Worm (Caenorhabditis elegans): ENCODE data around the gene W03C9.6.

Gene W03C9.6

ce11 chrII:11967507-11968127 is 13.3 kb downstream of the W03C9.6 start, which contains the start of gene W03C9.5 (continued):
- TF ChIP-seq npax-4 (tag; optimal IDR thresholded peaks at IDR 0.05) (peak; percentile 35), unc-3 (GFP tag; conservative IDR thresholded peaks at IDR 0.05) (peak; percentile 72; the same call in 1 of the 2 replicates), unc-3 (tag; optimal IDR thresholded peaks at IDR 0.05) (peak; percentile 89), ahr-1 (tag; optimal IDR thresholded peaks at IDR 0.05) (peak; percentile 95), elt-4 (tag; optimal IDR thresholded peaks at IDR 0.05) (no peak), K02D7.2 (tag; optimal IDR thresholded peaks at IDR 0.05) (peak; percentile 38), sdc-2 (tag; optimal IDR thresholded peaks at IDR 0.05) (peak; percentile 74), gmeb-2 (tag; optimal IDR thresholded peaks at IDR 0.05) (peak; percentile 21), unc-42 (tag; optimal IDR thresholded peaks at IDR 0.05) (peak; percentile 92), ceh-48 (tag; optimal IDR thresholded peaks at IDR 0.05) (peak; percentile 28), ztf-16 (tag; optimal IDR thresholded peaks at IDR 0.05) (peak; percentile 88), rnt-1 (tag; optimal IDR thresholded peaks at IDR 0.05) (peak; percentile 99), pha-4 (tag; optimal IDR thresholded peaks at IDR 0.05) (no peak), elt-2 (tag; optimal IDR thresholded peaks at IDR 0.05) (peak; percentile 95), madf-2 (tag; optimal IDR thresholded peaks at IDR 0.05) (peak; percentile 86), pag-3 (tag; optimal IDR thresholded peaks at IDR 0.05; ENCODE audit: borderline replicate concordance) (peak; percentile 83), odd-2 (tag; optimal IDR thresholded peaks at IDR 0.05) (no peak), ref-2 (tag; optimal IDR thresholded peaks at IDR 0.05) (peak; percentile 99), unc-55 (GFP tag; optimal IDR thresholded peaks at IDR 0.05) (peak; percentile 75), hlh-13 (GFP tag; optimal IDR thresholded peaks at IDR 0.05) (peak; percentile 58), ceh-6 (GFP tag; optimal IDR thresholded peaks at IDR 0.05) (peak; percentile 47), ceh-30 (tag; optimal IDR thresholded peaks at IDR 0.05) (peak; percentile 65), dmd-4 (tag; optimal IDR thresholded peaks at IDR 0.05; ENCODE audit: borderline replicate concordance) (peak; percentile 97), C38D4.7 (GFP tag; optimal IDR thresholded peaks at IDR 0.05) (peak; percentile 63), ceh-19 (GFP tag; optimal IDR thresholded peaks at IDR 0.05) (peak; percentile 85), dve-1 (tag; optimal IDR thresholded peaks at IDR 0.05) (peak; percentile 72), ceh-34 (tag; optimal IDR thresholded peaks at IDR 0.05) (peak; percentile 98), ama-1 (optimal IDR thresholded peaks at IDR 0.05) (no peak), che-1 (tag; optimal IDR thresholded peaks at IDR 0.05) (peak; percentile 62), ceh-31 (tag; optimal IDR thresholded peaks at IDR 0.05) (peak; percentile 100), lim-6 (tag; optimal IDR thresholded peaks at IDR 0.05) (peak; percentile 99), ttx-3 (tag; optimal IDR thresholded peaks at IDR 0.05) (peak; percentile 77), nfya-1 (tag; optimal IDR thresholded peaks at IDR 0.05) (peak; percentile 80), pha-2 (tag; optimal IDR thresholded peaks at IDR 0.05) (peak; percentile 69), ceh-24 (tag; optimal IDR thresholded peaks at IDR 0.05) (no peak), T23F11.4 (GFP tag; optimal IDR thresholded peaks at IDR 0.05) (peak; percentile 62), hlh-6 (tag; optimal IDR thresholded peaks at IDR 0.05) (peak; percentile 78), lin-11 (tag; optimal IDR thresholded peaks at IDR 0.05) (peak; percentile 39), ceh-22 (tag; optimal IDR thresholded peaks at IDR 0.05) (no peak), pqm-1 (tag; optimal IDR thresholded peaks at IDR 0.05) (peak; percentile 98)

DNA sequence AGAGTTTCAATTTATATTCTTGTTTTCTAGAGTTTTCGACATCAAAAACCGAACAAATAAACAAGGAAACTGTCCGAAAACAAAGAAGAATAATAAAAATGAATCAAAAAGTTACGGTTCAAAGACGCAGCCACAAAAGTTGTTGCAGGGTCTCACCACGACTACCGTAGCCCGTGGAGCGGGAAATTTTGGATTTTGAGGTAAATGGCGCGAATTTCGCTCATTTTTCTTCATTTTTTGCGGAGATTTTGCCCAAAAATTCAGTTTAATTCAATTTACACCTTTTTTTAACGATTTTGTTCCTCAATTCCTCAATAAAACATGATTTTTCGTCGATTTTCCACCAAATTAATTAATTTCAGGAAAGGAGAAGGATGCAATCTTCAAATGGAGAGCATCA is 14.0 kb downstream of the W03C9.6 start, which contains the start of gene mex-1:
Gene mex-1 (plus strand): TSS at position 363 of the 400 bp plus-strand sequence.
- no peak for TF ChIP-seq nhr-11 (tag; optimal IDR thresholded peaks at IDR 0.05)
- TF ChIP-seq odd-2 (tag; optimal IDR thresholded peaks at IDR 0.05) = no peak
- no peak for TF ChIP-seq syd-9 (tag; optimal IDR thresholded peaks at IDR 0.05)
- no peak for TF ChIP-seq ama-1 (optimal IDR thresholded peaks at IDR 0.05)
- TF ChIP-seq ceh-18 (tag; optimal IDR thresholded peaks at IDR 0.05) = no peak
- TF ChIP-seq fkh-10 (GFP tag; optimal IDR thresholded peaks at IDR 0.05) = no peak
- TF ChIP-seq tbx-7 (tag; optimal IDR thresholded peaks at IDR 0.05) = no peak
- TF ChIP-seq fax-1 (tag; optimal IDR thresholded peaks at IDR 0.05) = no peak
- TF ChIP-seq Y22D7AL.16 (tag; optimal IDR thresholded peaks at IDR 0.05) = no peak
- no peak for TF ChIP-seq hlh-8 (tag; optimal IDR thresholded peaks at IDR 0.05)
- no peak for TF ChIP-seq dve-1 (tag; optimal IDR thresholded peaks at IDR 0.05)
- no peak for TF ChIP-seq K02D7.2 (tag; optimal IDR thresholded peaks at IDR 0.05)
- no peak for TF ChIP-seq unc-55 (GFP tag; optimal IDR thresholded peaks at IDR 0.05)
- no peak for TF ChIP-seq ceh-31 (tag; optimal IDR thresholded peaks at IDR 0.05)
